Fruit fly (Drosophila melanogaster): Measurements from ENCODE around the gene att-ORFB.

The att-ORFB gene

dm6 chr3R:20557415-20558105 lies 3.4 kb upstream of the att-ORFB start, which contains the start of the genes DPCoAC and CG5180:
Gene DPCoAC, minus strand, starts transcription at chr3R:20557667.
Gene CG5180, plus strand, starts transcription at chr3R:20557930.
- TF ChIP-seq net (GFP tag; optimal IDR thresholded peaks at IDR 0.05) (peak; percentile 46), CG7368 (GFP tag; optimal IDR thresholded peaks at IDR 0.05) (peak; percentile 19), Sox15 (GFP tag; optimal IDR thresholded peaks at IDR 0.05) (peak; percentile 46), Blimp-1 (GFP tag; optimal IDR thresholded peaks at IDR 0.05) (peak; percentile 12), CG8119 (GFP tag; IDR thresholded peaks at IDR 0.05) (0 out of 3 replicates have a peak, but pooled peaks have one; percentile 27), dsx (GFP tag; optimal IDR thresholded peaks at IDR 0.05; ENCODE audit: poor library complexity, severe bottlenecking) (no peak), CG6808 (GFP tag; optimal IDR thresholded peaks at IDR 0.05) (peak; percentile 40), fd59A (GFP tag; optimal IDR thresholded peaks at IDR 0.05) (no peak), Sox14 (GFP tag; optimal IDR thresholded peaks at IDR 0.05) (peak; percentile 81), CG6854 (GFP tag; optimal IDR thresholded peaks at IDR 0.05) (peak; percentile 16), Met (GFP tag; optimal IDR thresholded peaks at IDR 0.05) (peak; percentile 56), CG3919 (GFP tag; optimal IDR thresholded peaks at IDR 0.05) (peak; percentile 66), OdsH (GFP tag; optimal IDR thresholded peaks at IDR 0.05) (peak; percentile 69), CG3032 (tag; optimal IDR thresholded peaks at IDR 0.05) (peak; percentile 55), CG6276 (GFP tag; optimal IDR thresholded peaks at IDR 0.05) (no peak), acj6 (GFP tag; optimal IDR thresholded peaks at IDR 0.05) (peak; percentile 21), Hr38 (GFP tag; optimal IDR thresholded peaks at IDR 0.05) (no peak), Ets21C (GFP tag; optimal IDR thresholded peaks at IDR 0.05) (peak; percentile 55), Lpt (GFP tag; optimal IDR thresholded peaks at IDR 0.05) (no peak), pdm3 (GFP tag; optimal IDR thresholded peaks at IDR 0.05) (peak; percentile 52), CG1621 (tag; optimal IDR thresholded peaks at IDR 0.05) (peak; percentile 47), vri (GFP tag; optimal IDR thresholded peaks at IDR 0.05) (peak; percentile 70), eg (GFP tag; IDR thresholded peaks at IDR 0.05) (peak; percentile 72), spab (GFP tag; optimal IDR thresholded peaks at IDR 0.05) (no peak), Eip78C (GFP tag) (peak; percentile 79), CG9139 (GFP tag; optimal IDR thresholded peaks at IDR 0.05) (peak; percentile 36), CG8319 (GFP tag; optimal IDR thresholded peaks at IDR 0.05) (peak; percentile 20), cyc (GFP tag; optimal IDR thresholded peaks at IDR 0.05) (peak; percentile 69), ss (GFP tag; optimal IDR thresholded peaks at IDR 0.05) (peak; percentile 34 to 37), dac (GFP tag; optimal IDR thresholded peaks at IDR 0.05) (peak; percentile 16), CG34406 (GFP tag; optimal IDR thresholded peaks at IDR 0.05) (peak; percentile 43), Smox (GFP tag; optimal IDR thresholded peaks at IDR 0.05) (peak; percentile 51), CG11294 (GFP tag; IDR thresholded peaks at IDR 0.05) (peak; percentile 36; the same call in 1 of the 2 replicates), CG31627 (GFP tag; optimal IDR thresholded peaks at IDR 0.05) (peak; percentile 74), Ets96B (tag; optimal IDR thresholded peaks at IDR 0.05) (no peak), salr (GFP tag; optimal IDR thresholded peaks at IDR 0.05) (peak in 1 of 2 experiments; percentile 65), Sox102F (GFP tag; optimal IDR thresholded peaks at IDR 0.05) (peak; percentile 34), achi (GFP tag; optimal IDR thresholded peaks at IDR 0.05) (peak; percentile 64), svp (GFP tag) (peak; percentile 79), CG11902 (GFP tag; optimal IDR thresholded peaks at IDR 0.05) (peak; percentile 27), CG10669 (GFP tag; optimal IDR thresholded peaks at IDR 0.05) (peak; percentile 20), CG15336 (GFP tag; IDR thresholded peaks at IDR 0.05) (no peak), lz (GFP tag; optimal IDR thresholded peaks at IDR 0.05) (peak; percentile 15), fd85E (GFP tag; optimal IDR thresholded peaks at IDR 0.05) (no peak), CG6163 (GFP tag; IDR thresholded peaks at IDR 0.05) (peak; percentile 75), CG8632 (GFP tag; optimal IDR thresholded peaks at IDR 0.05) (peak; percentile 18), Gug (GFP tag; IDR thresholded peaks at IDR 0.05) (no peak), CG16779 (tag; optimal IDR thresholded peaks at IDR 0.05) (no peak), CG32006 (GFP tag; optimal IDR thresholded peaks at IDR 0.05) (peak; percentile 65), Hr4 (GFP tag; optimal IDR thresholded peaks at IDR 0.05) (peak; percentile 68), Hr39 (GFP tag; optimal IDR thresholded peaks at IDR 0.05) (peak; percentile 60)

All from whole organism, prepupa.